Worm (Caenorhabditis elegans) whole organism, early embryonic: Measurements from ENCODE around the gene K08D8.2.

Experiments
- flt-1 ChIP-seq: fragments of 200-800 bp; sonication (Bioruptor generic); IDR thresholded peaks from 2 replicates; pipeline ENCODE4 v1.3.6; 2022; ENCODE audit warnings: missing genetic modification characterization, missing compliant biosample characterization
- hnd-1 ChIP-seq: sonication (generic microtip); optimal IDR thresholded peaks from 2 replicates; lab custom pipeline; 2016; ENCODE audit warnings: missing genetic modification characterization, missing compliant biosample characterization
- sea-1 ChIP-seq: fragments of 200-800 bp; sonication (Bioruptor generic); conservative IDR thresholded peaks from 2 replicates; pipeline ENCODE4 v1.3.6; 2022; ENCODE audit warnings: missing genetic modification characterization, missing compliant biosample characterization

- TF ChIP-seq hnd-1 (no peak), sea-1 (no peak), flt-1 (GFP tag; lab: Robert Waterston, UW) (no peak)
Observed at ce11 chrIV:12924332-12924731, 21.5 kb downstream of the K08D8.2 start, which contains the start of gene srlf-4.
